Fruit fly (Drosophila melanogaster) whole organism: Measurements from ENCODE around the gene CG13893.
A peak's percentile ranks its signal among the peaks of the same experiment; 100 is the strongest.

Experiments used
- CG8478 ChIP-seq: fragments of >200 bp; optimal IDR thresholded peaks from 2 replicates; lab custom pipeline; 2018; ENCODE audit warnings: inconsistent platforms
- Dll ChIP-seq: fragments of >200 bp; optimal IDR thresholded peaks from 2 replicates; lab custom pipeline; 2017
- EcR ChIP-seq, 2 experiments: fragments of >200 bp; optimal IDR thresholded peaks; 2 replicates each; lab custom pipeline; 2017; ENCODE audit warnings: missing biosample characterization in 2 of 2, missing genetic modification characterization in 2 of 2, missing genetic modification reagents in 2 of 2
- pan ChIP-seq: fragments of >200 bp; optimal IDR thresholded peaks from 2 replicates; lab custom pipeline; 2017
- psq ChIP-seq: fragments of >200 bp; optimal IDR thresholded peaks from 2 replicates; lab custom pipeline; 2017
- usp ChIP-seq: fragments of >200 bp; optimal IDR thresholded peaks from 2 replicates; lab custom pipeline; 2017; ENCODE audit warnings: missing biosample characterization, missing genetic modification characterization, mixed read lengths

- TF ChIP-seq pan (lab: Kevin White, UChicago) (no peak), usp (GFP tag; lab: Kevin White, UChicago) (no peak), CG8478 (lab: Kevin White, UChicago) (no peak), Dll (lab: Kevin White, UChicago) (no peak), EcR (GFP tag; optimal IDR thresholded peaks at IDR 0.05; lab: Kevin White, UChicago) (peak in 1 of 2 experiments; percentile 79), psq (lab: Kevin White, UChicago) (no peak)
These were observed 41.9 kb downstream of the CG13893 start for dm6 chr3L:561772-562454.
